ENCODE assay signal across 2 fruit fly cellular contexts in genomic region chr2L:8209362-8209761, dm6.
A peak's percentile ranks its signal among the peaks of the same experiment; 100 is the strongest.
TF ChIP-seq lines count a peak whose summit lies in the region.

No protein-coding gene starts in this region.

- TF ChIP-seq CTCF in whole organism, embryonic (GFP tag; optimal IDR thresholded peaks at IDR 0.05; lab: Kevin White, UChicago): no peak

TF ChIP-seq in whole organism, adult, 20 proteins besides CTCF, POLR2A, EP300 and RAD21:
- TF ChIP-seq kay (GFP tag; lab: Kevin White, UChicago; ENCODE audit: borderline replicate concordance): peak; percentile 88
- TF ChIP-seq CG11617 (GFP tag; optimal IDR thresholded peaks at IDR 0.05; lab: Kevin White, UChicago): no peak

TF ChIP-seq in whole organism, embryonic, 481 proteins besides CTCF, POLR2A, EP300 and RAD21:
- TF ChIP-seq twi (tag; optimal IDR thresholded peaks at IDR 0.05; lab: Kevin White, UChicago) (peak; percentile 95), CG14050 (GFP tag; IDR thresholded peaks at IDR 0.05; lab: Robert Waterston, UW) (no peak), Atf6 (GFP tag; IDR thresholded peaks at IDR 0.05; lab: Robert Waterston, UW) (no peak), CG13775 (GFP tag; optimal IDR thresholded peaks at IDR 0.05; lab: Kevin White, UChicago) (no peak), CG15479 (GFP tag; optimal IDR thresholded peaks at IDR 0.05; lab: Kevin White, UChicago) (peak; percentile 21), dmrt99B (tag; optimal IDR thresholded peaks at IDR 0.05; lab: Kevin White, UChicago) (no peak), Tbp (GFP tag; optimal IDR thresholded peaks at IDR 0.05; lab: Kevin White, UChicago) (no peak)
TF ChIP-seq in whole organism, embryonic: peak in this region for 2.

Comparison
In these comparisons a context has a peak if more than half of its experiments do, and no peak if none do; other contexts are left out.
1. Of the 1 proteins assayed by ChIP-seq in both whole organism, embryonic and whole organism, adult: peak only in whole organism, embryonic: none; only in whole organism, adult: kay; in both: none; in neither: 0.